Worm (Caenorhabditis elegans) whole organism, L4/young adult: ENCODE measurements around the gene F44F4.15.
"Not testable (repeated sequence)": the region's sequence is repeated elsewhere in the genome, so short reads cannot be mapped to it uniquely, and the experiment has no call there.

Source experiments
- W03F9.2 ChIP-seq: fragments of 150-350 bp; optimal IDR thresholded peaks from 2 replicates; lab custom pipeline; 2014; ENCODE audit warnings: missing biosample characterization, missing genetic modification characterization
- dao-5 ChIP-seq: sonication (generic microtip); optimal IDR thresholded peaks from 2 replicates; lab custom pipeline; 2016; ENCODE audit warnings: missing genotype, missing genetic modification characterization, moderate library complexity, missing compliant biosample characterization
- him-1 ChIP-seq: sonication (generic microtip); optimal IDR thresholded peaks from 2 replicates; lab custom pipeline; 2016; ENCODE audit warnings: missing genotype, missing genetic modification reagents, missing genetic modification characterization, missing compliant biosample characterization

Gene F44F4.15

DNA sequence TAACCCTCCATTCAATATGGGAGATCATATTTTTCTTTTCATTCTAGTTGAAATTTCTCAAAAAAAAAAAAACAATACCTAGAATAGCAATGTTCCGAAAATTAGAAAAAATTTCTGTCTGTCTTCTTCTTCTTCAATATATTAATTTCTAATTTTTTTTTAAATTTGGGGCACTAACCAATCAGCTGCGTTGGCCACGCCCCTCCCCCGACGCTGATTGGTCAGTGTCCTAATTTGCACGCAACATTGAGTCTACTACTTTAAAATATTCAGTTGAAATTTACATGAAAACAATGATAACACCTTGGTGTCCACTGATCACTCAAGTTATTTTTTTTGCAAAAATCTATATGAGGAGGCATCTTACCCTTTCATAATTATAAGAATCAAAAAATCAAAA lies 18.5 kb upstream of the F44F4.15 start:
- TF ChIP-seq him-1 (no peak), dao-5 (no peak), W03F9.2 (tag; lab: Kevin White, UChicago) (no peak)

DNA sequence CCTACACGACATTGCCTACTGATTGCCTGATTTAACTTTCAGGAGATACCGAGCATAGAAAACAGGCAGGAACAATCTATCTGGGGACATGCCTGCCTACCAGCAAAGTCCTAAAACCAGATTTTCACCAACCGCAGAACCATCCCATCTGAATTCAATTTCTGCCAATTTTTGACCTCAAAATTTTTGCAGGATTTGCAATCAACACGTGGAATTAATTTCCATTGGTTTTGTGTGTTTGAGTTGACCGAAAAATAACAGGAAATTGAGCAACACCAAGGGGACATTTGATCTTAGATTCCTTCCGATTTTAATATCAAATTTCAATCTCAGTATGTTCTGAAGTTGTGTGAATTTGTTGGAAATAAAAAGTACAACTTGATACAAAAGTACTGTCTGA lies 15.5 kb upstream of the F44F4.15 start:
- TF ChIP-seq him-1 (no peak), dao-5 (no peak)

DNA sequence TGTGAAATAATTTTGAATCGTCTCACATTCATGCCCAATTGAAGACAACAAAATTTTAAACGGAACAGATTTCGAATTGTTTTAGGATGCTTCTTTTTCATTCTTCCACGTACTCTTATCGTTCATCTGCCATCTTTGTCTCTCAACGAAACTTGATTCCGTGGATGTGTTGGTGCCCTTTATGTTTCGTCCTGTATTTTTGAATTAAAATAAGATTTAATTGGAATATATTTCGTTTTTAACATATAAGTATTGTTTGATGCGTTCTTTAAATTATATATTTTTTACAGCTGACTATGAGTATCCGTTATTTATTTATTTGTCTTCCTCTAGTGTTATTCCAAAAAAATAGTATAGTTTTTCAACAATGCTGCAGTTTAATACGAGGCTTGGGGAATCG lies 12.4 kb upstream of the F44F4.15 start, which contains the start of gene gly-1:
TSS of gene gly-1 (minus strand) at position 101 of the 400 bp plus-strand sequence.
- no peak for TF ChIP-seq him-1
- no peak for TF ChIP-seq dao-5
- no peak for TF ChIP-seq W03F9.2 (tag; lab: Kevin White, UChicago)

DNA sequence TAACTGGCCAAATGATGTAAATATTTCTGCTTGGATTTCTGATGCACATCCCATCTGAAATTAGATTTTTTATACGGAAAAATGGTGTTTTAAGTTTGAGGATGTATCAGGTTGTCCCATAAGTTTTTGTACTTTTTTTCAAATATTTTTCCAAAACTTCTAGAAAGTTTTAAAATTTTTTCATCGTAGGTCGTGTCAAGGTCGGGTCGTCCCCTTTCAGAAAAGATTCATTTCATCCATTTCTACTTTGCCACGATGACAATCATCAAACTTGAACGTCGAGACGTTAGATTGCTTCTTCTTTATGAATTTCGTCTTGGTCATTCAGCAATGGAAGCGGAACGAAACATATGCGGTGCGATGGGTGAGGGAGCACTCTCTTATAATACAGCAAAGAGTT lies 10.1 kb upstream of the F44F4.15 start, which contains the start of gene sra-12:
TSS of gene sra-12 (minus strand) at position 101 of the 400 bp plus-strand sequence.
- TF ChIP-seq W03F9.2 (tag; lab: Kevin White, UChicago); dao-5; him-1: not testable (repeated sequence)

DNA sequence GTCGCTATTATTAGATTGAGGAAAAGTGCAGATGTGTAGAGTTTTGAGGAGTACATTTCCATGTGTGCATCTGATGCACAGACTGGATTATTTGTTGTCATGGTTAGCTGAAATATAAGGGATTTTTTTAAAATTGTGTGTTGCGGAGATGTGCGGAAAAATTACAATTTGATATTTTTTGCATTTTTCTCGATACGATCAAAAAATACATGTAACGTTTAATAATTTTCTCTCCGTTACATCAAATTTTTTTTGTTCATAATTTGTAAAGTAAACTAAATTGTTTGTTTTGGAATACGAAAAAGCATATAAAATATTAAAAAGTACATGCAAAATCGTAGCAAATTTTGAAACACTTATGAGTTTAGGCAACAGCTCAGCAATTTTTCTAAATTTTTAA lies 4.2 kb upstream of the F44F4.15 start, which contains the start of gene sra-11:
TSS of gene sra-11 (minus strand) at position 101 of the 400 bp plus-strand sequence.
- no peak for TF ChIP-seq W03F9.2 (tag; lab: Kevin White, UChicago)
- no peak for TF ChIP-seq him-1
- no peak for TF ChIP-seq dao-5

DNA sequence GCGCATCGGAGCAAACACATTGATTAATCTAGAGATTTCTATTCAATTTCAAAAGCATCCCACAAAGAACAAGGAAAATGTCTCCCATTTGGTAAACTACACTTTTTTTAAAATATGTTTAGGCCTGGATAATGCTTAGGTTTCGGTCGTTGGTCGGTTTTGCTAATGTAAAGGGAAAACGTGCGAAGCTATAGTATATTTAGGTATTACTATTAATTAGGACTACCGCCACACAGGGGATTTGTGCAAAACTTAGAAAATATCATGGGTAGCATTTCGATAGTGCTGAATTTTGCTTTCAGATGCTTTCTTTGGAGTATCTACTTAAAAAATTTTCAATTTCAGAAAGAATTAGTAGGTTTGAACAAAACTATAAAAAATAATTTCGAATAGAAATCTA lies 1.5 kb upstream of the F44F4.15 start:
- TF ChIP-seq him-1 (no peak), dao-5 (no peak), W03F9.2 (tag; lab: Kevin White, UChicago) (no peak)

DNA sequence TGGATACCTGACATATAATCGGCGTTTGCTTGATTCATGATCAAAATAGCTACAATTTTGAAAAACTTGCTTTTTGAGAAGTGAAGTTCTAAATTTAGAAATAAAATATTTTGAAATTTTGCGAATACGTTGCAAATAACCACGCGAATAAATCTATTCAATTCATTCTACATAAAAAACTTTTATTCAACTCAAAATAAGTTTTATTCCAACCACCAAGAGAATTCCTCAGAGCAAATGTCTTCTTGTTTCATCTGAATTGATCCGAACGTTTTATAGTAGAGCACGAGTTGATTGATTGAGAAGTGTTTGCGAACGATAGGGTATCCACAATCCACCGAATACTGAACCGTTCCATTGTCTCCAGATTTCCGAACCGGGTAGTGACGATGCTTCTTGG lies 1.3 kb downstream of the F44F4.15 start, which contains the start of gene F44F4.9:
TSS of gene F44F4.9 (minus strand) at position 101 of the 400 bp plus-strand sequence.
- TF ChIP-seq W03F9.2 (tag; lab: Kevin White, UChicago) (no peak), dao-5 (no peak), him-1 (no peak)

DNA sequence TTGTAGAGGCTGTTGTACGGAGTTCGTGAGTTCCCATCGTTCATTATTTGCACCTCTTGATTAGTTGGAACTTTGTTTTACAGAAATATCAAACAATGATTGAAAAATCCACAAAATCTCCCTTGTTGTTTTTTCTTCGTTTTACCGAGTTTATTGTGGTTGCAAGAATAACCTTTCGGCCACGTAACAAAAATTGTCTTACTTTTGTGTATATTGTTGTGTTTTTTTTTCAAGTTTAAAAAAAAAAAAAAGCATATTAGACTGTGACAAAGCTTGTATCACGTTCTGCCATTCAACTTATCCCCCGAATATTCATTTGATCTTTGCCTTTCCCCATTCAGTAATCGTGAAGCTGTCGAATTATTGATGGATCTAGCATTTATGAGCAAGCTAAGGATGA lies 2.7 kb downstream of the F44F4.15 start, which contains the start of gene F44F4.10:
TSS of gene F44F4.10 (minus strand) at position 101 of the 400 bp plus-strand sequence.
- no peak for TF ChIP-seq dao-5
- TF ChIP-seq W03F9.2 (tag; lab: Kevin White, UChicago): no peak
- TF ChIP-seq him-1: no peak

DNA sequence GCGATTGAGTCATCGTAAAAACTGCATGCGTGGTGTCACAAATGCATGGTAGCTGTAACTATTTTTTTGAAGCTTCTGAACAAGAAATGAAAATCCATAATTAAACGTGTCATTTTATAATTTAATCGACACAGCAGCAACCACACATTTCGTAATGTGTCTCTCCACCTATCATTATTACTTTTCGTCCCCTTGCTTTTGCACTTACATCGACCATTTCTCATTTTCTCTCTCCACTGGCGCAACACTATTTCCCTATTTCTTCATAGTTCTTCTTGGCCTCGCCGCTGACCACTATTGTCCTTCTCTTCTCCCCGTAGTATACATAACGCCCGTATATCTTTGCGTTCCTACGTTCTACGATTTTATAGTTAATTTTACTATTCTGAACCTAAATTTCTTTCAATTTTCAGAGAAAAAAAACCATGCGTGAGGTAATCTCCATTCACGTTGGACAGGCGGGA lies 3.9 kb downstream of the F44F4.15 start, which contains the start of gene tba-4:
TSS of gene tba-4 (plus strand) at position 414 of the 464 bp plus-strand sequence.
- no peak for TF ChIP-seq W03F9.2 (tag; lab: Kevin White, UChicago)
- TF ChIP-seq him-1: no peak
- no peak for TF ChIP-seq dao-5

DNA sequence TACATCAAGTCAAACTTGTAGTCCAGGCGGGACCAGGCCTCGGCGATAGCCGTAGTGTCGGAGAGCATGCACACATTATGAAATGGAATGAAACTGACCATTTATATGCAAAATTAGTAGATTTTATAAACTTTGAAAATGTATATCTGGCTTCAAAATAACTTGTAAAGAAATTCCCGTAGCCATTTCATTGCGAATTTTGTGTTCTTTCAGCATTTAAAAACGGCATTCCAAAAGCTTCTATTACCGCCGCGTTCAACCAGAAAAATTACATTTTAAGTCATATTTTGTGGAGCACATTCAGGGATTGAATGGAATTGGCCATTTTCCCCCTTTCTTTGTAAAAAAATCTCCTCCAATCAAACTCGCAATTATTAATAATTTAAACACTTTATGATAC lies 8.4 kb downstream of the F44F4.15 start, which contains the start of gene Y19D2B.1:
TSS of gene Y19D2B.1 (minus strand) at position 101 of the 400 bp plus-strand sequence.
- TF ChIP-seq dao-5; him-1; W03F9.2 (tag; lab: Kevin White, UChicago): not testable (repeated sequence)

DNA sequence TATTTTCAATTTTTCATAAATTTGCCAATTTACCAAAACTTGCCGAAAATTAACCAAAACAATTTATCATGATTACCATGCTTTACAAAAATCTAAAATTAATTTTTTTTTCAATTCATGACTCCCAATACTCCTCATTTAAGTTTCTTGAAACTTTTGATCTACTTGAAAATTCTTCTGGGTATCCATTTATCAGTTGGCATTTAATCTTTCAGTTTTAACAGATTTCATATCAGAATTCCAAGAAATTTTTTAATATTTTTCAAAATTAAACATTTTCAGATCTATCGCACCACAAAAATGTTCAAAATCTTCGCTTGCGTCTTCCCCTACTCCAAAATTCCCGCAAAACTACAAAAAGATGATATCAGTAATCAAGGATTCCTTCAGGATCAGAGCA lies 9.5 kb downstream of the F44F4.15 start, which contains the start of gene Y19D2B.2:
TSS of gene Y19D2B.2 (plus strand) at position 301 of the 400 bp plus-strand sequence.
- no peak for TF ChIP-seq dao-5
- TF ChIP-seq W03F9.2 (tag; lab: Kevin White, UChicago): no peak
- TF ChIP-seq him-1: no peak

DNA sequence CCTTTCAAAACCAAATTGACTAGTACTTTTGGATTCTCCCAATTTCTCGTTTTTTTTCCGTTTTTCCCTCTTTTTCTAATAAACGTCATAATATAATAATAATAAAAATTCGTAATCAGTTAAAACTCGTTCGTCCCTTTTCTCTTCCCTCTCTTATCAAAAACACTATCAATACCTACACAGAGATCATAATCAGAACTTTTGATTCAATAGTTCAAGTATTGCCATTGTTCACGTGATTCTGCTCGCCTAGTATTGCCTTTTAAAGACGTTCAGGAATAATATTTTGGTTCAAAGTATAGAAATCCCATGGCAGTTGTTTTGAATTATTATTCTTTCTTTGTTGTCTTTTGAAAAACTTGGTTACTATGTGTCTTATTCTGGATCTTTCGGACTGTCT lies 10.2 kb downstream of the F44F4.15 start:
- no peak for TF ChIP-seq dao-5
- no peak for TF ChIP-seq W03F9.2 (tag; lab: Kevin White, UChicago)
- TF ChIP-seq him-1: no peak

DNA sequence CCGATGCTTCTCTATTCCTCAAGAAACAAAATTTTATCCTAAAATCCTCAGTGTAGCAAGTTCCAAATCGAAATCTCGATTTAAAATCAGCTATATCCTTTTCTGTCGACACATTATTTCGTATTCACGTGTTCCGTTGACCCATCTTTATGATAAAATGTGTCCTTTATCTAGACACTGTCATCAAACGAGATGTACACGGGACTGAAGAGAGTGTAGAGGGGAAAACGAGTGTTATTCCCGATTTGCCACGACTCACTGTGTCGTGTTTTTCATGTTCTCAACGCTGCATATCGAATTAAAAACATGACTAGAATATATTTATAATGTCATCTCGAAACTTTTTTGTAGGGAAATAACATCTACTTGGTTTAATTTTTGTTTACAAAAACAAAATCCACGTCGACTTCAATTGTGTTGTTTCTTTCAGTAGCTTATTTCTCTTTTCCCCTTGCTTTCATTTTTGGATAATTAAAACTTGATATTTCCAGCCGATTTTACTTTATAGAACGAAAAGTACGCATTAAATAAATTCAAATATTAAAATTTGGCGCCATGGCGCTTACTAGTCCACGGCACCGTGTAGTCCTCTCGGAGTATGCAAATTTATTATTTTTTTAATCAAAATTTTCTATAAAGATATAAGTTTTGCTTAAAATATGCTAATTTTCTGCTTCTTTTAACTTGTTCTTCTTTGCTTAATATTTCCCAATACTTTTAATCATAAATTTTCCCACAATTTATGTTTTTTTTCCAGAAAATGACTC lies 11.5 kb downstream of the F44F4.15 start, which contains the start of gene metr-1:
TSS of gene metr-1 (plus strand) at position 758 of the 767 bp plus-strand sequence.
- TF ChIP-seq W03F9.2 (tag; lab: Kevin White, UChicago) (peak; percentile 39), him-1 (no peak)

DNA sequence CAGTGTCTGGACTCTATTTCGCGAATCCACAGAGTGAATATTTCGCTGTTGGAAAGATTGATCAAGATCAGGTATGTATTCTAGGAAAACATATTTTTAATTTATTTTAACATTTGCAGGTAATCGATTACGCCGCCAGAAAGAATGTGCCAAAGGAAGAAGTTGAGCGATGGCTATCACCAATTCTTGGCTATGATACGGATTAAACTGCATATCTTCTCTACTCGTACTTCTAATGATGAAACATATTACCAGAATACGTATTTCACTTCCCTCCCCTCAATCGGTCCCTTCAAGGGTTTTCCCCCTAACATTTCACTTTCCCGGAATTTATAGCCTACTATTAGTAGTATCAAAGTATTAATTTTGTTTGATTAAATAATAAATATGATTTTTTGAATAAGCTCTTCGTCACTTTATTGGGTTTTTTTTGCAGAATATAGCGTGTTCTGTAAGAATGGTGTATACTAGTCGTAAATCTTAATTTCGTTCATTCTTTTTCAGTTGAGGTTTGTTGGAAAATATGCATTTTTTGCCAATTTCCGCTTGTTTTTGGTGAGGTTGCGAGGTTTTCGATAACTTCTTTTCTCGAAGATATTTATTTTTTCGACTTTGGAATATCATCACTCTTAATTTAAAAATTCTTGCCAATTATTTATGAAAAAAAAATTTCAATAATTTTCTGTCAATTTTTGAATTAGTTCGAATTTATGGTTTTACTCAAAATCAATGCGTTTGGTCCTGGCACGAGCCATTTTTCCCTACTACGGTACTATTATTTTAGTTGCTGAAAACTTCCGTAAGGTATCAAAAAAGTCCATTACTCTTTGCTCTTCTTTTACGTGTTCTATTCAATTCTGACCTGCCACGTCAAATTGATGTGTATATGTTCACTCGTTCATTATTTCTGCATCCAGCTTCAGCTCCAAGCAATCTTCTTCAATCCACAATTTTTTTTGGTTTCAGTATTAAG lies 16.5 kb downstream of the F44F4.15 start:
- no peak for TF ChIP-seq dao-5
- no peak for TF ChIP-seq W03F9.2 (tag; lab: Kevin White, UChicago)
- TF ChIP-seq him-1: no peak
